Worm (Caenorhabditis elegans): ENCODE results near the gene sri-70.

sri-70 gene

ce11 chrV:17312386-17312785 is 9.5 kb downstream of the sri-70 start, which contains the start of gene Y61B8B.3:
TSS of gene Y61B8B.3 (minus strand) at chrV:17312486.
- TF ChIP-seq mab-5 (tag; optimal IDR thresholded peaks at IDR 0.05) (no peak), hlh-1 (tag; optimal IDR thresholded peaks at IDR 0.05) (no peak), unc-62 (GFP tag; optimal IDR thresholded peaks at IDR 0.05) (no peak), ham-2 (GFP tag; optimal IDR thresholded peaks at IDR 0.05) (no peak), unc-120 (tag; optimal IDR thresholded peaks at IDR 0.05; ENCODE audit: poor library complexity, severe bottlenecking) (no peak), nhr-12 (tag; optimal IDR thresholded peaks at IDR 0.05) (no peak)

ce11 chrV:17315063-17315462 is 12.2 kb downstream of the sri-70 start, which contains the start of gene F31E9.6:
TSS of gene F31E9.6 (minus strand) at chrV:17315153.
- TF ChIP-seq ceh-39 (tag; optimal IDR thresholded peaks at IDR 0.05) (no peak), flh-1 (GFP tag; optimal IDR thresholded peaks at IDR 0.05) (no peak), mab-5 (tag; optimal IDR thresholded peaks at IDR 0.05) (no peak), nhr-12 (tag; optimal IDR thresholded peaks at IDR 0.05) (no peak), zip-8 (tag; optimal IDR thresholded peaks at IDR 0.05) (no peak), unc-39 (tag; optimal IDR thresholded peaks at IDR 0.05) (no peak), nhr-237 (tag; optimal IDR thresholded peaks at IDR 0.05) (no peak), sptf-1 (tag; optimal IDR thresholded peaks at IDR 0.05) (no peak), nhr-2 (tag; optimal IDR thresholded peaks at IDR 0.05) (no peak), blmp-1 (tag; optimal IDR thresholded peaks at IDR 0.05) (no peak), snpc-4 (tag; optimal IDR thresholded peaks at IDR 0.05) (no peak), nhr-28 (tag; optimal IDR thresholded peaks at IDR 0.05) (no peak)

- TF ChIP-seq drap-1 (GFP tag; optimal IDR thresholded peaks at IDR 0.05) (no peak), mls-2 (tag; optimal IDR thresholded peaks at IDR 0.05) (no peak), nhr-28 (tag; optimal IDR thresholded peaks at IDR 0.05) (no peak), zip-8 (tag; optimal IDR thresholded peaks at IDR 0.05) (no peak), tbx-8 (GFP tag; optimal IDR thresholded peaks at IDR 0.05) (no peak), bed-3 (GFP tag; optimal IDR thresholded peaks at IDR 0.05) (no peak)
Measured at ce11 chrV:17317297-17317696, 14.4 kb downstream of the sri-70 start.

- TF ChIP-seq nhr-76 (tag; optimal IDR thresholded peaks at IDR 0.05) = no peak
- TF ChIP-seq ces-1 (GFP tag; optimal IDR thresholded peaks at IDR 0.05) = no peak
- TF ChIP-seq nhr-28 (tag; optimal IDR thresholded peaks at IDR 0.05) = no peak
- TF ChIP-seq ceh-83 (GFP tag; optimal IDR thresholded peaks at IDR 0.05) = no peak
- no peak for TF ChIP-seq M03D4.4 (tag; optimal IDR thresholded peaks at IDR 0.05)
- TF ChIP-seq ceh-39 (tag; optimal IDR thresholded peaks at IDR 0.05) = no peak
- no peak for TF ChIP-seq elt-1 (tag; optimal IDR thresholded peaks at IDR 0.05; ENCODE audit: borderline replicate concordance, insufficient read depth)
- TF ChIP-seq mls-2 (tag; optimal IDR thresholded peaks at IDR 0.05) = no peak
- no peak for TF ChIP-seq mab-5 (tag; optimal IDR thresholded peaks at IDR 0.05)
- TF ChIP-seq nhr-2 (tag; optimal IDR thresholded peaks at IDR 0.05) = no peak
Measured at ce11 chrV:17317786-17318185, 14.9 kb downstream of the sri-70 start, which contains the start of gene srz-58. TSS of gene srz-58 (plus strand) at chrV:17318147.

- no peak for TF ChIP-seq flh-1 (GFP tag; optimal IDR thresholded peaks at IDR 0.05)
- TF ChIP-seq cnd-1 (tag; optimal IDR thresholded peaks at IDR 0.05) = no peak
- TF ChIP-seq mls-2 (tag; optimal IDR thresholded peaks at IDR 0.05) = no peak
- TF ChIP-seq sem-2 (GFP tag; optimal IDR thresholded peaks at IDR 0.05) = no peak
- TF ChIP-seq nhr-76 (tag; optimal IDR thresholded peaks at IDR 0.05) = no peak
- TF ChIP-seq lsy-2 (tag; optimal IDR thresholded peaks at IDR 0.05) = no peak
- TF ChIP-seq unc-39 (tag; optimal IDR thresholded peaks at IDR 0.05) = no peak
- TF ChIP-seq mab-5 (tag; optimal IDR thresholded peaks at IDR 0.05) = no peak
- TF ChIP-seq ceh-83 (GFP tag; optimal IDR thresholded peaks at IDR 0.05) = no peak
- TF ChIP-seq zip-8 (tag; optimal IDR thresholded peaks at IDR 0.05) = no peak
- no peak for TF ChIP-seq drap-1 (GFP tag; optimal IDR thresholded peaks at IDR 0.05)
- no peak for TF ChIP-seq ceh-43 (GFP tag; optimal IDR thresholded peaks at IDR 0.05)
- no peak for TF ChIP-seq elt-3 (tag; optimal IDR thresholded peaks at IDR 0.05)
- TF ChIP-seq mep-1 (tag; optimal IDR thresholded peaks at IDR 0.05) = no peak
- TF ChIP-seq pha-4 (tag; optimal IDR thresholded peaks at IDR 0.05) = no peak
- no peak for TF ChIP-seq sptf-1 (tag; optimal IDR thresholded peaks at IDR 0.05)
Measured at ce11 chrV:17322397-17322909, 19.6 kb downstream of the sri-70 start, which contains the start of gene F31E9.3. TSS of gene F31E9.3 (plus strand) at chrV:17322590.

Measured in whole organism, mixed stage, embryonic.